Worm (Caenorhabditis elegans) whole organism, L4 larva: ENCODE measurements around the gene aldo-2.

Source experiments
- F44E2.7 ChIP-seq: fragments of 200-800 bp; sonication (Bioruptor generic); IDR thresholded peaks from 2 replicates; pipeline ENCODE4 v2.1.2; 2022; ENCODE audit warnings: missing genetic modification characterization, missing compliant biosample characterization
- F49E8.2 ChIP-seq: sonication (generic microtip); optimal IDR thresholded peaks from 2 replicates; lab custom pipeline; 2016; ENCODE audit warnings: missing compliant biosample characterization, mild to moderate bottlenecking, missing genetic modification characterization, borderline replicate concordance
- Y105C5A.15 ChIP-seq: fragments of 200-800 bp; sonication (Bioruptor generic); IDR thresholded peaks from 2 replicates; pipeline ENCODE4 v1.3.6; 2022; ENCODE audit warnings: missing genetic modification characterization, missing compliant biosample characterization
- Y75B8A.6 ChIP-seq: fragments of 200-800 bp; sonication (Bioruptor generic); IDR thresholded peaks from 2 replicates; pipeline ENCODE4 v1.3.6; 2022; ENCODE audit warnings: missing genetic modification reagents, missing genetic modification characterization, missing compliant biosample characterization
- aha-1 ChIP-seq: fragments of 150-350 bp; peaks from one replicate; lab custom pipeline; 2014; ENCODE audit warnings: missing biosample characterization, missing genetic modification characterization
- ceh-28 ChIP-seq: fragments of 150-350 bp; optimal IDR thresholded peaks from 2 replicates; lab custom pipeline; 2014; ENCODE audit warnings: missing biosample characterization, missing genetic modification reagents, missing genetic modification characterization
- ceh-32 ChIP-seq: sonication (generic microtip); optimal IDR thresholded peaks from 2 replicates; lab custom pipeline; 2016; ENCODE audit warnings: mild to moderate bottlenecking, missing genetic modification characterization, missing compliant biosample characterization; ENCODE audit not compliant: poor library complexity
- ceh-82 ChIP-seq: sonication (generic microtip); optimal IDR thresholded peaks from 2 replicates; lab custom pipeline; 2017; ENCODE audit warnings: missing biosample characterization, missing genetic modification characterization
- cey-2 ChIP-seq: sonication (generic microtip); optimal IDR thresholded peaks from 3 replicates; lab custom pipeline; 2017; ENCODE audit warnings: missing genetic modification characterization, mild to moderate bottlenecking, missing compliant biosample characterization, antibody characterized with exemption, borderline replicate concordance; ENCODE audit not compliant: insufficient read depth
- daf-16 ChIP-seq, 3 experiments: sonication (generic microtip); optimal IDR thresholded peaks; 2 replicates each; lab custom pipeline; 2016 to 2017; ENCODE audit warnings: missing genetic modification characterization in 3 of 3, missing genetic modification reagents in 3 of 3, mild to moderate bottlenecking in 2 of 3, missing compliant biosample characterization in 2 of 3, missing biosample characterization in 1 of 3, moderate library complexity in 1 of 3
- dmd-6 ChIP-seq: fragments of 200-800 bp; sonication (Bioruptor generic); IDR thresholded peaks from 2 replicates; pipeline ENCODE4 v1.3.6; 2022; ENCODE audit warnings: missing genetic modification reagents, missing genetic modification characterization, missing compliant biosample characterization
- duxl-1 ChIP-seq: sonication (generic microtip); optimal IDR thresholded peaks from 2 replicates; lab custom pipeline; 2016; ENCODE audit warnings: mild to moderate bottlenecking, missing genetic modification characterization, moderate library complexity, missing compliant biosample characterization; ENCODE audit not compliant: poor library complexity
- dve-1 ChIP-seq: sonication (generic microtip); optimal IDR thresholded peaks from 2 replicates; lab custom pipeline; 2017; ENCODE audit warnings: antibody characterized with exemption, mild to moderate bottlenecking, missing genetic modification characterization, missing compliant biosample characterization; ENCODE audit not compliant: insufficient read depth
- fos-1 ChIP-seq: fragments of 150-350 bp; optimal IDR thresholded peaks from 2 replicates; lab custom pipeline; 2014; ENCODE audit warnings: missing biosample characterization, missing genetic modification characterization
- hif-1 ChIP-seq, 2 experiments: sonication (generic microtip); optimal IDR thresholded peaks; 2 replicates each; lab custom pipeline; 2016 to 2017; ENCODE audit warnings: missing compliant biosample characterization in 2 of 2, missing genetic modification characterization in 2 of 2, missing genetic modification reagents in 2 of 2, missing genotype in 2 of 2, mild to moderate bottlenecking in 1 of 2
- hlh-11 ChIP-seq: fragments of 200-800 bp; sonication (Bioruptor generic); optimal IDR thresholded peaks from 2 replicates; lab custom pipeline; 2018; ENCODE audit warnings: mild to moderate bottlenecking, missing genetic modification characterization, missing compliant biosample characterization
- hlh-30 ChIP-seq: sonication (generic microtip); optimal IDR thresholded peaks from 2 replicates; lab custom pipeline; 2017; ENCODE audit warnings: antibody characterized with exemption, mild to moderate bottlenecking, missing genetic modification characterization, missing compliant biosample characterization; ENCODE audit not compliant: insufficient read depth
- hmg-1.1 ChIP-seq: fragments of 200-800 bp; sonication (Bioruptor generic); IDR thresholded peaks from 2 replicates; pipeline ENCODE4 v1.3.6; 2022; ENCODE audit warnings: missing genetic modification reagents, missing genetic modification characterization, missing compliant biosample characterization
- lin-29 ChIP-seq: fragments of 200-800 bp; sonication (Bioruptor generic); IDR thresholded peaks from 2 replicates; pipeline ENCODE4 v1.3.6; 2022; ENCODE audit warnings: missing genetic modification reagents, missing genetic modification characterization, missing compliant biosample characterization
- lin-38 ChIP-seq: fragments of 200-800 bp; sonication (Bioruptor generic); IDR thresholded peaks from 2 replicates; pipeline ENCODE4 v1.3.6; 2022; ENCODE audit warnings: missing genetic modification reagents, missing genetic modification characterization, missing compliant biosample characterization
- lin-39 ChIP-seq: fragments of 150-350 bp; optimal IDR thresholded peaks from 2 replicates; lab custom pipeline; 2014; ENCODE audit warnings: missing biosample characterization, missing genetic modification reagents, missing genetic modification characterization
- mdt-29 ChIP-seq: fragments of 200-800 bp; sonication (Bioruptor generic); IDR thresholded peaks from 2 replicates; pipeline ENCODE4 v1.3.6; 2022; ENCODE audit warnings: missing genetic modification reagents, missing genetic modification characterization, missing compliant biosample characterization
- mep-1 ChIP-seq: fragments of 150-350 bp; sonication (generic microtip); optimal IDR thresholded peaks from 3 replicates; lab custom pipeline; 2014; ENCODE audit warnings: missing biosample characterization, missing genetic modification characterization
- mxl-2 ChIP-seq: fragments of 200-800 bp; sonication (Bioruptor generic); conservative IDR thresholded peaks from 2 replicates; pipeline ENCODE4 v1.3.6; 2022; ENCODE audit warnings: missing genetic modification reagents, missing genetic modification characterization, missing compliant biosample characterization
- nhr-28 ChIP-seq: fragments of 150-350 bp; optimal IDR thresholded peaks from 2 replicates; lab custom pipeline; 2014; ENCODE audit warnings: missing biosample characterization, missing genetic modification characterization
- nhr-6 ChIP-seq: fragments of 150-350 bp; optimal IDR thresholded peaks from 2 replicates; lab custom pipeline; 2014; ENCODE audit warnings: missing biosample characterization, missing genetic modification characterization
- nhr-76 ChIP-seq: fragments of 150-350 bp; optimal IDR thresholded peaks from 2 replicates; lab custom pipeline; 2014; ENCODE audit warnings: missing biosample characterization, missing genetic modification characterization
- nhr-77 ChIP-seq: fragments of 150-350 bp; optimal IDR thresholded peaks from 2 replicates; lab custom pipeline; 2014; ENCODE audit warnings: missing biosample characterization, missing genetic modification characterization
- pha-4 ChIP-seq, 2 experiments: fragments of 150-350 bp in 1 of 2; fragments of 200-800 bp in 1 of 2; sonication (Bioruptor generic) in 1 of 2; IDR thresholded peaks in 1 of 2; optimal IDR thresholded peaks in 1 of 2; 2 replicates each; pipeline versions ENCODE4 v1.3.6 to Lab custom; 2014 to 2022; ENCODE audit warnings: missing genetic modification characterization in 2 of 2, missing genetic modification reagents in 2 of 2, missing biosample characterization in 1 of 2, missing compliant biosample characterization in 1 of 2
- php-3 ChIP-seq: fragments of 200-800 bp; sonication (Bioruptor generic); IDR thresholded peaks from 2 replicates; pipeline ENCODE4 v1.3.6; 2022; ENCODE audit warnings: missing genetic modification reagents, missing genetic modification characterization, missing compliant biosample characterization
- sdz-12 ChIP-seq: fragments of 200-800 bp; sonication (Bioruptor generic); optimal IDR thresholded peaks from 2 replicates; lab custom pipeline; 2018; ENCODE audit warnings: mild to moderate bottlenecking, missing genetic modification characterization, missing compliant biosample characterization
- skn-1 ChIP-seq: fragments of 150-350 bp; optimal IDR thresholded peaks from 2 replicates; lab custom pipeline; 2014; ENCODE audit warnings: missing biosample characterization, missing genetic modification characterization
- spr-3 ChIP-seq: fragments of 200-800 bp; sonication (Bioruptor generic); optimal IDR thresholded peaks from 2 replicates; lab custom pipeline; 2018; ENCODE audit warnings: mild to moderate bottlenecking, missing genetic modification characterization, missing compliant biosample characterization
- unc-130 ChIP-seq: sonication (generic microtip); optimal IDR thresholded peaks from 2 replicates; lab custom pipeline; 2016; ENCODE audit warnings: missing genetic modification reagents, missing genetic modification characterization, missing compliant biosample characterization
- unc-62 ChIP-seq, 3 experiments: fragments of 150-350 bp in 1 of 3; sonication (generic microtip); optimal IDR thresholded peaks in 2 of 3; peaks in 1 of 3; 1 replicate in 1 of 3; 2 replicates in 2 of 3; lab custom pipeline; 2014 to 2017; ENCODE audit warnings: missing biosample characterization in 3 of 3, missing genetic modification characterization in 3 of 3, missing genetic modification reagents in 3 of 3, missing genotype in 1 of 3
- zag-1 ChIP-seq: fragments of 150-350 bp; optimal IDR thresholded peaks from 2 replicates; lab custom pipeline; 2014; ENCODE audit warnings: missing biosample characterization, missing genetic modification characterization
- zip-2 ChIP-seq: fragments of 150-350 bp; optimal IDR thresholded peaks from 2 replicates; lab custom pipeline; 2014; ENCODE audit warnings: missing biosample characterization, missing genetic modification characterization

aldo-2 gene

DNA sequence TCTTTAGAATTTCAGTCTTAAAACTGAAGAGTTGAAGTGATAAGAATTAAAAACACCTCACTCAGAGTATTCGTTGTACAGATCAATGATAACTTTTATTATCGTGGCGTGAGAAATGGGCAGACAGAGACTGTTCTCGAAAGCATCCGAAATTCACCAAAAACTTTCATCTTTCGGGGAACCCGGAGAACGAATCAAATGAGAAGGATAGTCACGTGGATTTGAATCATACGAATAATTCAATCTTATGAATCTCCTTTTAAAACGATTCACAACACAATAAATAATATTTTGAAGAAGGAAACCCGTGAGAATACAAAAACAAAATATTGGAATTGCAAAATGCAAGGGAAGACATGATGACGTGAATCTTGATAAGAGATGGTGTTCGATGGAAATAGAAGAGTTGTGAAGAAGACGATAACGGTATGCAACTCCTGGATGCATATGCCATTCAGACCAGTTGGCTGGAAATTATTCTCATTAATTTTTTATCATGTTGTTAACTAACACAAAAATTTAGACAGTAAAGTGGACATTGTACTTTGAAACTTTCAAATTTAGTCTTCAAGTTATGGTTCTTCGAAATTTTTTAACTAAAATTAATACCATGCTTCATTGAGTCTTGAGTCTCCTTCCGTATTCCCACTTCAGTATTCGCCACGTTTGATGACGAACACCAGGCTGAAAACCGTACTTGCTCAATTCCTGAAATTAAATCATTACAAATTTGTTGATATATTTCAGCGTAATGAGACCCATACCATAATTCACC, 629 bp upstream of the aldo-2 start:
- TF ChIP-seq php-3, result 0 out of 2 replicates have a peak, but pooled peaks have one; percentile 18
- TF ChIP-seq fos-1 (tag; lab: Kevin White, UChicago), result no peak
- no peak for TF ChIP-seq Y75B8A.6 (GFP tag; lab: Robert Waterston, UW)
- no peak for TF ChIP-seq skn-1 (tag; lab: Kevin White, UChicago)
- TF ChIP-seq ceh-28 (tag; lab: Kevin White, UChicago), result no peak
- no peak for TF ChIP-seq pha-4 (GFP tag; IDR thresholded peaks at IDR 0.05; lab: Robert Waterston, UW)
- TF ChIP-seq pha-4 (tag; optimal IDR thresholded peaks at IDR 0.05; lab: Kevin White, UChicago), result no peak
- no peak for TF ChIP-seq daf-16 (GFP tag; optimal IDR thresholded peaks at IDR 0.05; lab: Kevin White, UChicago)
- peak; percentile 61 for TF ChIP-seq daf-16 (tag; optimal IDR thresholded peaks at IDR 0.05; lab: Kevin White, UChicago)
- TF ChIP-seq lin-29 (GFP tag; lab: Robert Waterston, UW), result no peak
- no peak for TF ChIP-seq hif-1 (tag; optimal IDR thresholded peaks at IDR 0.05; lab: Kevin White, UChicago)
- peak in 1 of 2 experiments; percentile 72 for TF ChIP-seq unc-62 (GFP tag; optimal IDR thresholded peaks at IDR 0.05 in 1 of 2; lab: Kevin White, UChicago)
- TF ChIP-seq unc-62 (tag; optimal IDR thresholded peaks at IDR 0.05; lab: Kevin White, UChicago), result no peak
- TF ChIP-seq zip-2 (tag; lab: Kevin White, UChicago), result no peak
- TF ChIP-seq F44E2.7 (GFP tag; lab: Robert Waterston, UW), result no peak
- no peak for TF ChIP-seq nhr-77
- peak; percentile 57 for TF ChIP-seq dmd-6
- TF ChIP-seq zag-1 (tag; lab: Kevin White, UChicago), result no peak
- peak; percentile 65 for TF ChIP-seq hlh-11 (tag; lab: Kevin White, UChicago)
- no peak for TF ChIP-seq nhr-6 (tag; lab: Kevin White, UChicago)
- no peak for TF ChIP-seq Y105C5A.15 (GFP tag; lab: Robert Waterston, UW)
- peak; percentile 96 for TF ChIP-seq mdt-29
- peak; percentile 80 for TF ChIP-seq dve-1 (tag; lab: Kevin White, UChicago)
- TF ChIP-seq hmg-1.1 (GFP tag; lab: Robert Waterston, UW), result 0 out of 2 replicates have a peak, but pooled peaks have one; percentile 12
- TF ChIP-seq nhr-76 (tag; lab: Kevin White, UChicago), result no peak
- no peak for TF ChIP-seq lin-38
- TF ChIP-seq sdz-12 (GFP tag; lab: Kevin White, UChicago), result no peak
- TF ChIP-seq cey-2, result no peak
- TF ChIP-seq mxl-2, result no peak
- TF ChIP-seq spr-3, result no peak
- TF ChIP-seq nhr-28, result peak; percentile 57
- peak; percentile 78 for TF ChIP-seq aha-1 (tag; lab: Kevin White, UChicago)
- TF ChIP-seq hlh-30 (tag; lab: Kevin White, UChicago), result peak; percentile 83
- no peak for TF ChIP-seq F49E8.2 (tag; lab: Kevin White, UChicago)
- peak; percentile 34 for TF ChIP-seq mep-1 (tag; lab: Kevin White, UChicago)
- no peak for TF ChIP-seq lin-39 (tag; lab: Kevin White, UChicago)
- no peak for TF ChIP-seq ceh-32 (tag; lab: Kevin White, UChicago)
- TF ChIP-seq unc-130 (GFP tag; lab: Kevin White, UChicago), result no peak

DNA sequence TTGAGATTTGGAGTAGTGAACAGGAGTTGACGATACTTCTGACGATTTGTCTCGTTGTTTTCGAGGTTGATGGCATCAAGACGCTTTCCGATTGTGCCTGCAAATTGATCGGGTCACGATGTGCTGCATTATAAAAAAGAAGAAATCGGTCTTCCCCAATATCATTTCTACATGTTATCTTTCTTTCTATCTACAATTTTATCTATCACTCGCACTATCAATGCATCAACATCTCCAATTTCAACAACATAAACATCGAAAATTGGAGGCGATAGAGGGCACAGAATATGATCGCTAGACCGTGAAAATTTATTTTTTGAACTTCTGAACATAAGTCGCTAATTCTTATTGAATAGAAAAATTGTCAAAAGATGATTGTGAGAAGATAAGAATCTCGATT, 720 bp downstream of the aldo-2 start:
- TF ChIP-seq ceh-82 (tag; lab: Kevin White, UChicago) (no peak), duxl-1 (tag; lab: Kevin White, UChicago) (peak; percentile 42), nhr-28 (peak; percentile 21), daf-16 (GFP tag; optimal IDR thresholded peaks at IDR 0.05; lab: Kevin White, UChicago) (no peak), daf-16 (tag; optimal IDR thresholded peaks at IDR 0.05; lab: Kevin White, UChicago) (peak; percentile 80)
